Fruit fly (Drosophila melanogaster): ENCODE results near the gene mre11.

dm6 chr2L:11319221-11319620, 37.3 kb downstream of the mre11 start:
- no peak for TF ChIP-seq Meics (GFP tag; optimal IDR thresholded peaks at IDR 0.05)
- no peak for TF ChIP-seq ems (GFP tag; optimal IDR thresholded peaks at IDR 0.05)
- no peak for TF ChIP-seq tgo (GFP tag; IDR thresholded peaks at IDR 0.05)
- no peak for TF ChIP-seq Dip2 (GFP tag; IDR thresholded peaks at IDR 0.05)
- TF ChIP-seq ash1 (GFP tag; optimal IDR thresholded peaks at IDR 0.05): no peak
- no peak for TF ChIP-seq Dip3 (GFP tag; optimal IDR thresholded peaks at IDR 0.05)
- no peak for TF ChIP-seq CG8478 (optimal IDR thresholded peaks at IDR 0.05)
- TF ChIP-seq CG12769 (tag; optimal IDR thresholded peaks at IDR 0.05): no peak
- TF ChIP-seq ase (GFP tag; IDR thresholded peaks at IDR 0.05): no peak
- TF ChIP-seq CG16779 (GFP tag; IDR thresholded peaks at IDR 0.05): no peak
- TF ChIP-seq bsh (GFP tag; optimal IDR thresholded peaks at IDR 0.05): no peak
- no peak for TF ChIP-seq Lpt (GFP tag; optimal IDR thresholded peaks at IDR 0.05)
- no peak for TF ChIP-seq CG3407 (GFP tag; optimal IDR thresholded peaks at IDR 0.05)

All from whole organism, embryonic.